Worm (Caenorhabditis elegans): Measurements from ENCODE around the gene C39E9.7.

Gene C39E9.7

DNA sequence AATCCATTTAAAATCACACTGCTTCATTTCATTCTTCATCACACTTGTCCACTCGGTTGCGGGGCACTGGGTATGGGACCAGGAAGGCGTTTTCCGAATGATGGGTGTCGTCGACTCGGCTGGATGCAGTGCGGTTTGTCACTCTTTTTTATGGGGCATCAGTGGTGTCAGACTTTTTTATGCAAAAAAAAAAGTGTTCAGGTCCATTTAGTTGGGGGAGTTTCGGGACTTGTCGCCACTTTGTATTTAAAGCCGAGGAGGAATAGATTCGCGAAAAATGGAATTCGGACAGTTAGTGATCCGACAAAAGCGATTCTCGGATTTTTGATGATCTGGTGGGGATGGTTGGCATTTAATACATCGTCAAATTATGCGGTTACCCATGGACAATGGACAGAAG, 31.5 kb downstream of the C39E9.7 start:
- TF ChIP-seq C08G9.2 (tag; optimal IDR thresholded peaks at IDR 0.05): no peak
- TF ChIP-seq tbx-7 (tag; optimal IDR thresholded peaks at IDR 0.05): no peak

DNA sequence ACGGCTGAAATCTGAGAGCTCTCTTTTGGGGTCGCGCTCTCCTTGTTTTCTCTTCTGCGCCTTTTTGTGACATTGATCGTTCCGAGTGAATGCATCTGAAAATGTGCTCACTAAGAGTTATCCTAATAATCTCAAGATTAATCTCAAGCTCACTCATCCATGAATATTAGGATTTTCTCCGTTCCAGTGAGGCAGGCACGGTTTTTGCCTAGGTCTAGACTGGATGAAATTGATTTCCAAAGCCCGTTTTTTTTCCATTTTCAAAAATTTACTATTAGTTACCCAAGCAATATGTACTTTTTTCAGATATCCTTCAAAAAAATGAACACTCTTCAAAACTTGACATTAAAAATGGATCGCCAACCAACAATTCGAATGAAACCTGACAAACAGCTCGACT, 34.4 kb downstream of the C39E9.7 start, which contains the start of gene amt-2:
TSS of gene amt-2 (plus strand) at position 301 of the 400 bp plus-strand sequence.
- no peak for TF ChIP-seq K09A11.1 (tag; optimal IDR thresholded peaks at IDR 0.05; ENCODE audit: insufficient read depth)
- no peak for TF ChIP-seq ceh-45 (GFP tag; IDR thresholded peaks at IDR 0.05)
- no peak for TF ChIP-seq elt-4 (tag; optimal IDR thresholded peaks at IDR 0.05)
- TF ChIP-seq pha-2 (tag; optimal IDR thresholded peaks at IDR 0.05): no peak
- no peak for TF ChIP-seq ama-1 (optimal IDR thresholded peaks at IDR 0.05)
- TF ChIP-seq fkh-6 (tag; optimal IDR thresholded peaks at IDR 0.05): no peak
- TF ChIP-seq pax-1 (tag; optimal IDR thresholded peaks at IDR 0.05): no peak
- no peak for TF ChIP-seq ceh-19 (GFP tag; optimal IDR thresholded peaks at IDR 0.05)
- TF ChIP-seq nfya-1 (tag; optimal IDR thresholded peaks at IDR 0.05): no peak
- no peak for TF ChIP-seq C38D4.7 (GFP tag; optimal IDR thresholded peaks at IDR 0.05)
- no peak for TF ChIP-seq sox-2 (GFP tag; IDR thresholded peaks at IDR 0.05)
- no peak for TF ChIP-seq ttx-3 (tag; optimal IDR thresholded peaks at IDR 0.05)
- no peak for TF ChIP-seq ceh-24 (tag; optimal IDR thresholded peaks at IDR 0.05)
- no peak for TF ChIP-seq nhr-232 (tag; optimal IDR thresholded peaks at IDR 0.05)

DNA sequence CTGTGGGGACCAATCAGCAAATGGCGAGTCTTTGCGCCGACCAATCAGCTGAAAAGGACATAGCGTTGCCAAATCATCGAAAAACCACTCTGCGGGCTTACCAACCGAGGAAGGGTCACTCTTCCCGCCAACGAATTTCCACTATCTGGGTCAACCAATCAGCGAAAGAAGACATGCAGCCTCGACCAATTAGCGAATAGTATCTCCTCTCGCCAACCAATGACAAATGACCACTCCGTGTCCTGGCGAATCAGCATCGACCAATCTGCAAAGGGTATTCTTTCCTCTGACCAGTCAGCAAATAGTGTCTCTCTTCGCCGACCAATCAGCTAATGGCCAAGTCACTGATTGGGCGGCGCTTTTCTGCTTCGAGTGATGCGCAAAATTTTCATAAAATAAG, 35.0 kb downstream of the C39E9.7 start:
- TF ChIP-seq nfya-1 (tag; optimal IDR thresholded peaks at IDR 0.05): peak; percentile 87
- TF ChIP-seq hlh-8 (tag; optimal IDR thresholded peaks at IDR 0.05): no peak

- TF ChIP-seq npax-4 (tag; optimal IDR thresholded peaks at IDR 0.05) (no peak), ceh-30 (tag; optimal IDR thresholded peaks at IDR 0.05) (no peak), Y22D7AL.16 (tag; optimal IDR thresholded peaks at IDR 0.05) (no peak), pros-1 (tag; optimal IDR thresholded peaks at IDR 0.05) (no peak), pqm-1 (tag; optimal IDR thresholded peaks at IDR 0.05) (no peak), F13H6.1 (tag; optimal IDR thresholded peaks at IDR 0.05) (no peak), dmd-4 (tag; optimal IDR thresholded peaks at IDR 0.05; ENCODE audit: borderline replicate concordance) (no peak), nhr-11 (tag; optimal IDR thresholded peaks at IDR 0.05) (no peak), pat-9 (tag; optimal IDR thresholded peaks at IDR 0.05) (no peak), unc-3 (GFP tag; conservative IDR thresholded peaks at IDR 0.05) (no peak), unc-3 (tag; optimal IDR thresholded peaks at IDR 0.05) (no peak), odd-2 (tag; optimal IDR thresholded peaks at IDR 0.05) (no peak), hlh-8 (tag; optimal IDR thresholded peaks at IDR 0.05) (no peak), zip-5 (tag; optimal IDR thresholded peaks at IDR 0.05) (no peak), ceh-14 (tag; optimal IDR thresholded peaks at IDR 0.05) (no peak)
Measured at ce11 chrIV:13038888-13039287, 37.6 kb downstream of the C39E9.7 start, which contains the start of gene F49E11.2. F49E11.2 (minus strand) TSS chrIV:13038988.

DNA sequence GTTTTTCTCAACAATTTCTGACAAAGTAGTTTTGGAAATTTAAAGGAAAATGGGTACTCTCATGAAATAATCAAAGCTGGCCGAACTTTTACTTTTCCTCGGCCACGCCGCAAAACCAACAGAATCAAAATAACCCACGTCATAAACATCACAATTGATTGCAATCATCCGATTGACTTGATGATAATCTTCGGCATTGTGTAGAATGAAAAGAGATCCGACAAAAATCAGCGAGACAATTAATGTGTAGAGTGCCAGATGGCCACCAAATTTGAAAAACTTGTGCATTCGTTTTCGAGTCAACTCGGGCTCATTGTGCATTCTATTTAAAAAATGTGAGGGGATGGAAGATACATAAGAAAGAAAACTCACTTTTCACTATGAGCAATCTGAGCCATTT, 39.7 kb downstream of the C39E9.7 start:
- TF ChIP-seq hlh-8 (tag; optimal IDR thresholded peaks at IDR 0.05) (no peak), pha-2 (tag; optimal IDR thresholded peaks at IDR 0.05) (no peak), pag-3 (tag; optimal IDR thresholded peaks at IDR 0.05; ENCODE audit: borderline replicate concordance) (no peak)

- TF ChIP-seq T23F11.4 (GFP tag; optimal IDR thresholded peaks at IDR 0.05) (no peak), ceh-19 (GFP tag; optimal IDR thresholded peaks at IDR 0.05) (no peak), ceh-45 (GFP tag; IDR thresholded peaks at IDR 0.05) (no peak), C08G9.2 (tag; optimal IDR thresholded peaks at IDR 0.05) (no peak), unc-86 (tag; optimal IDR thresholded peaks at IDR 0.05) (no peak), gmeb-2 (tag; optimal IDR thresholded peaks at IDR 0.05) (no peak)
Measured at ce11 chrIV:13035302-13035701, 41.2 kb downstream of the C39E9.7 start.

Data from whole organism, late embryonic.